Worm (Caenorhabditis elegans): ENCODE data around the gene snap-29.

snap-29 gene

DNA sequence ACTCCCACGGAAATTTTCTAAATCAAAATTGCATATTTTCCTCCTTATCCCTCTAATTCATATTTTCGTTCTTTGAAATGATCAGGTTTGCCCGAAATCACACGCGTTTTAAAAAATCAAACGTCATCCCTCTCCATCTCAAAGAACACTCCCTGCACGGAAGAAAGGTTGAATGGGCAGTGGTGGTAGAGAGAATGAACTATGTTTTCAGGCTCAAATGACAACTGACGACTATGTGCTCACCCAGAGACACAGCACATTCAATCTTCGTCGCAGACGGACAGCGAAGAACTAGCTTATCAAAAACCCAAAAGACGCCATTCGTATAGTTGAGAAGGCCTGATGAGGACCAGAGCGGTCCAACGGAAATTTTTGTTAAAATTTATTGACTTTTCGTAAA, 36.3 kb upstream of the snap-29 start:
- TF ChIP-seq F13H6.1 (tag; optimal IDR thresholded peaks at IDR 0.05) (no peak), ztf-1 (GFP tag; conservative IDR thresholded peaks at IDR 0.05) (no peak), ceh-82 (tag; optimal IDR thresholded peaks at IDR 0.05) (no peak), lsy-2 (tag; optimal IDR thresholded peaks at IDR 0.05) (peak in 1 of 2 experiments; percentile 26), peb-1 (tag; optimal IDR thresholded peaks at IDR 0.05) (no peak), skn-1 (tag; optimal IDR thresholded peaks at IDR 0.05) (no peak), unc-39 (tag; optimal IDR thresholded peaks at IDR 0.05) (no peak), nhr-77 (tag; optimal IDR thresholded peaks at IDR 0.05) (no peak), ztf-4 (tag; optimal IDR thresholded peaks at IDR 0.05) (peak; percentile 32), C34F6.9 (tag; optimal IDR thresholded peaks at IDR 0.05) (peak; percentile 40), nhr-129 (tag; optimal IDR thresholded peaks at IDR 0.05) (peak; percentile 68), aly-2 (tag; optimal IDR thresholded peaks at IDR 0.05) (no peak), mab-5 (tag; optimal IDR thresholded peaks at IDR 0.05) (no peak), unc-62 (GFP tag; optimal IDR thresholded peaks at IDR 0.05) (no peak), sma-3 (GFP tag; optimal IDR thresholded peaks at IDR 0.05) (no peak), sem-4 (tag; optimal IDR thresholded peaks at IDR 0.05) (no peak), R02D3.7 (tag; optimal IDR thresholded peaks at IDR 0.05) (no peak)

DNA sequence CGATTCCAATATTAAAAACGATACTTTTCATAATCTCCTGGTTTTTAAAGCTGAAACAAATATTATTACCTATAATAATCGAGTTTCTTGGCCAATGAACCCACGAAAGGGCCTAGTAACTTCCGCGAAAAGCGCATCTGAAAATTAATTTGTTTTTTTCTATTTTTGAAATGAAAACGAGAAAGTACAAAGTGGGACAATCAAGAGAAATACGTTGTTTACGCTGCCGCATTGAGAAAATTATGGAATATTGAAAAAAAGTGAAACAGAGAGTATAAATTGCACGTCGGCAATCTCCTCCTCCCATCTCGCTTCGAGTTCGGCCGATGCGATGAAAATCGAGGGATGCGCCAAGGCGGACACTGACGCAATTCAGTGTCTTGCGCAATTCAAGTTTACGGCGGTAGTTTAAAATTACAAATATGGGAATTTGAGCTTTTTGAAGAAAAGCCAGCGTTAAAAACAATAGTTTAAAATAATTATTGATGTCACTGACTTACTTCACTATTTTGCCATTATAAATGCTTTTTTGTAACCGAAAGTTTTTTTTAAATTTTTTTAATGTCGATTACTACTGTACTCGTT, 34.7 kb upstream of the snap-29 start, which contains the start of gene pdhk-2:
pdhk-2 (minus strand) TSS at position 137 of the 585 bp plus-strand sequence.
- TF ChIP-seq aly-2 (tag; optimal IDR thresholded peaks at IDR 0.05) (no peak), ZK546.5 (tag; optimal IDR thresholded peaks at IDR 0.05) (peak; percentile 64), nhr-129 (tag; optimal IDR thresholded peaks at IDR 0.05) (peak; percentile 92), alr-1 (tag; optimal IDR thresholded peaks at IDR 0.05) (no peak), nhr-21 (tag; optimal IDR thresholded peaks at IDR 0.05) (peak; percentile 89), nhr-6 (tag; optimal IDR thresholded peaks at IDR 0.05) (peak; percentile 75), nhr-10 (tag; optimal IDR thresholded peaks at IDR 0.05) (peak; percentile 75), Y55F3AM.14 (GFP tag; optimal IDR thresholded peaks at IDR 0.05) (peak; percentile 65), mbf-1 (tag; optimal IDR thresholded peaks at IDR 0.05) (no peak), lin-11 (tag; optimal IDR thresholded peaks at IDR 0.05) (peak; percentile 92), ztf-4 (tag; optimal IDR thresholded peaks at IDR 0.05) (peak; percentile 90), sem-4 (tag; optimal IDR thresholded peaks at IDR 0.05) (peak; percentile 90), mab-5 (tag; optimal IDR thresholded peaks at IDR 0.05) (peak; percentile 92), sma-3 (GFP tag; optimal IDR thresholded peaks at IDR 0.05) (peak; percentile 93), mdl-1 (tag; optimal IDR thresholded peaks at IDR 0.05) (peak in 1 of 2 experiments; percentile 66), zag-1 (tag; optimal IDR thresholded peaks at IDR 0.05) (peak; percentile 91), elt-1 (tag; optimal IDR thresholded peaks at IDR 0.05) (no peak), dmd-4 (tag; optimal IDR thresholded peaks at IDR 0.05) (no peak), ama-1 (optimal IDR thresholded peaks at IDR 0.05) (peak; percentile 45), blmp-1 (tag; optimal IDR thresholded peaks at IDR 0.05; ENCODE audit: insufficient read depth) (peak; percentile 47), elt-3 (tag; optimal IDR thresholded peaks at IDR 0.05) (no peak), R02D3.7 (tag; optimal IDR thresholded peaks at IDR 0.05) (peak; percentile 71), F13H6.1 (tag; optimal IDR thresholded peaks at IDR 0.05) (peak; percentile 94), ceh-82 (tag; optimal IDR thresholded peaks at IDR 0.05) (peak; percentile 77), nhr-25 (tag; optimal IDR thresholded peaks at IDR 0.05) (peak; percentile 93), nhr-77 (tag; optimal IDR thresholded peaks at IDR 0.05) (peak; percentile 85), unc-55 (GFP tag; optimal IDR thresholded peaks at IDR 0.05) (peak; percentile 99), nhr-237 (tag; optimal IDR thresholded peaks at IDR 0.05) (no peak), nhr-11 (tag; optimal IDR thresholded peaks at IDR 0.05) (no peak), egl-27 (tag; optimal IDR thresholded peaks at IDR 0.05) (peak; percentile 87), ceh-16 (tag; optimal IDR thresholded peaks at IDR 0.05) (peak; percentile 92), ztf-1 (GFP tag; conservative IDR thresholded peaks at IDR 0.05) (no peak), C34F6.9 (tag; optimal IDR thresholded peaks at IDR 0.05) (peak; percentile 98), fos-1 (tag; optimal IDR thresholded peaks at IDR 0.05) (peak; percentile 89), sma-9 (GFP tag; optimal IDR thresholded peaks at IDR 0.05) (peak; percentile 95), sma-9 (tag; optimal IDR thresholded peaks at IDR 0.05) (no peak), nhr-23 (tag; optimal IDR thresholded peaks at IDR 0.05) (no peak), gmeb-1 (tag; optimal IDR thresholded peaks at IDR 0.05) (peak; percentile 99), unc-39 (tag; optimal IDR thresholded peaks at IDR 0.05) (no peak), snpc-4 (tag; optimal IDR thresholded peaks at IDR 0.05) (peak; percentile 61), lin-39 (tag; optimal IDR thresholded peaks at IDR 0.05) (no peak), unc-62 (GFP tag; optimal IDR thresholded peaks at IDR 0.05) (peak; percentile 57), lsy-2 (tag; optimal IDR thresholded peaks at IDR 0.05) (peak; percentile 92 to 96), ztf-11 (tag; optimal IDR thresholded peaks at IDR 0.05) (peak; percentile 43), peb-1 (tag; optimal IDR thresholded peaks at IDR 0.05) (no peak), lin-13 (GFP tag; optimal IDR thresholded peaks at IDR 0.05) (peak; percentile 92), nhr-12 (tag; optimal IDR thresholded peaks at IDR 0.05) (peak; percentile 8), skn-1 (tag; optimal IDR thresholded peaks at IDR 0.05) (no peak), crh-2 (tag; optimal IDR thresholded peaks at IDR 0.05) (peak; percentile 95)
